Worm (Caenorhabditis elegans): Measurements from ENCODE around the gene nstp-6.

nstp-6 gene

DNA sequence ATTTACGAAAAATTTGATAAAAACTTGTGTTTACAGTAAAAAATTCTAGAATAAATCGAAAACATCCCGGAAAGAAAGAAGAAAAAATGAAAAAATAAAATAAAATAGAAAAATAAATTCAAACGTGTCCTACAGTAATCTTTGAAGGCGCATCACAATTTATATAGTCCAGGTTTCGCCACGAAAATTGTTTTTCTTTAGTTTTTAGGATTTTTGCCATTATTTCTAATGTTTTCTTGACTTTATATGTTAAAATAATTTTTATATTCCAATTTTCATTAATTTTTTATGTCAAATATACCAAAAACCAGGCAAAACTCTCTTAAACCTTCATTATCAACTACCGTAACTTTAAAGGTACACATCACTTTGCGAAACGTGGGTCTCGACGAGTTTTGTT, 29.8 kb downstream of the nstp-6 start (continued):
- no peak for TF ChIP-seq hlh-12 (tag; optimal IDR thresholded peaks at IDR 0.05)
- TF ChIP-seq nhr-27 (tag; optimal IDR thresholded peaks at IDR 0.05): no peak
- TF ChIP-seq lin-54 (GFP tag; optimal IDR thresholded peaks at IDR 0.05): peak; percentile 21
- TF ChIP-seq madf-8 (GFP tag; conservative IDR thresholded peaks at IDR 0.05): peak; percentile 53; the same call in 1 of the 2 replicates
- peak; percentile 84 for TF ChIP-seq xnd-1 (tag; optimal IDR thresholded peaks at IDR 0.05)
- TF ChIP-seq mxl-1 (tag; optimal IDR thresholded peaks at IDR 0.05): no peak
- TF ChIP-seq pha-4 (tag; optimal IDR thresholded peaks at IDR 0.05): no peak
- 0 out of 2 replicates have a peak, but pooled peaks have one; percentile 24 for TF ChIP-seq ceh-91 (GFP tag; IDR thresholded peaks at IDR 0.05)
- TF ChIP-seq snpc-1.3 (tag; optimal IDR thresholded peaks at IDR 0.05; ENCODE audit: insufficient read depth): peak; percentile 56
- no peak for TF ChIP-seq Y95B8A.8 (GFP tag; IDR thresholded peaks at IDR 0.05)
- no peak for TF ChIP-seq nhr-179 (tag; optimal IDR thresholded peaks at IDR 0.05)
- TF ChIP-seq snpc-1.1 (tag; optimal IDR thresholded peaks at IDR 0.05; ENCODE audit: insufficient read depth): peak; percentile 43
- TF ChIP-seq nhr-80 (tag; optimal IDR thresholded peaks at IDR 0.05): no peak
- peak; percentile 96 for TF ChIP-seq lsl-1 (GFP tag; optimal IDR thresholded peaks at IDR 0.05)
- no peak for TF ChIP-seq ets-4 (GFP tag; optimal IDR thresholded peaks at IDR 0.05)
- TF ChIP-seq ceh-100 (GFP tag; IDR thresholded peaks at IDR 0.05): no peak
- no peak for TF ChIP-seq F10E7.11 (tag; optimal IDR thresholded peaks at IDR 0.05)
- TF ChIP-seq C17E4.6 (GFP tag; IDR thresholded peaks at IDR 0.05): no peak
- no peak for TF ChIP-seq lin-40 (tag; optimal IDR thresholded peaks at IDR 0.05)
- TF ChIP-seq F57C9.4 (tag; optimal IDR thresholded peaks at IDR 0.05): no peak
- TF ChIP-seq ceh-79 (tag; optimal IDR thresholded peaks at IDR 0.05): no peak

DNA sequence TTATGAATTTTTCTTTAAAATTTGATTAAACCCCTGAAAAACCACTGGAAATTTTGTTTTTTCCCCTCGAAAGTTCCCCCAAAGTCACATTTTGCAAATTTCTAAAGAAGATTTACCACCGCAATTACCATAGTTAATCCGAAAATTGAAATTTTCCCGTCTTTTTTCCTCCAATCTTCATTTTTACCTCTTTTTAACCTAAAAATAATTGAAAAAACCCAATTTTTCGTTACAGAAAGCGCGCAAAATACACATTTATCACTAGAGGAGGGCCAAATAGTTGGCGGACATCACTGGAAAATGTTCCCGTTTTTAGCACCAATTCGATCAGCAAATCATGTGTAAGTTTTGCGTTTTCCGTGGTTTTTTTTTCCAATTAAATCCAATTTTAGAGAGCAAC, 30.8 kb downstream of the nstp-6 start, which contains the start of gene unc-33:
TSS of gene unc-33 (plus strand) at position 301 of the 400 bp plus-strand sequence.
- no peak for TF ChIP-seq K12H6.12 (tag; optimal IDR thresholded peaks at IDR 0.05)
- no peak for TF ChIP-seq unc-130 (GFP tag; optimal IDR thresholded peaks at IDR 0.05)
- no peak for TF ChIP-seq Y95B8A.8 (GFP tag; IDR thresholded peaks at IDR 0.05)
- no peak for TF ChIP-seq ztf-6 (GFP tag; IDR thresholded peaks at IDR 0.05)
- TF ChIP-seq madf-3 (GFP tag; IDR thresholded peaks at IDR 0.05): no peak
- no peak for TF ChIP-seq rcor-1 (GFP tag; IDR thresholded peaks at IDR 0.05)
- no peak for TF ChIP-seq aptf-2 (GFP tag; conservative IDR thresholded peaks at IDR 0.05)
- TF ChIP-seq repo-1 (tag; optimal IDR thresholded peaks at IDR 0.05): no peak
- no peak for TF ChIP-seq egrh-3 (GFP tag; IDR thresholded peaks at IDR 0.05)

DNA sequence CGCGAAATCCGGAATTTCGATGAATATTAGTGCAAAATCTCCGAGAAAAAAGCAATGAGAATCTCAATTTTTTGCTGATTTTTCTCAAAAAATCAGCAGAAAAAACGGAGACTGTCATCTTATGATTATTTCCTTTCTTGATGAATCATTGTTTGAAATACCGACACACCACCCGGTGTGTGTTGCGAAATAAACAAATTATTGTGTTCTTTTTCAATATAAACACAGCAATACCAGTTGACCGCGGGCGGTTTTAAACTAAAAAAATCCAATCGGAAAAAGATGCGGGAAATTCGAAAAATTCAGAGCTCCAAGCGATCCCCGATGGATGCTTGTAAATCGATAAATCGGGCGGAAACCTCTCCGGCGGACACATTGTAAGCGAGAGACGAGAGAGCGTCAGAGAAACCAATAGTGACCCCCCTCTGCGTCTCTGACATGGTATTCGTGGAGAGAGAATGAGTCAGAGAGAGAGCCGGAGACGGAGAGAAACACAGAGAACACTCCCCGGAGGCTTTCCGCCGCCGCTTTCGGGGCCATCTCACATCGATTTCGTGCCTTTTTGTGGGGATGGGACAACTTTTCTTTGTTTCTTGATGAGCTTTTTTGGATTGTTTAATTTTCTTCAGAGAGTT, 31.9 kb downstream of the nstp-6 start:
- peak; percentile 86 for TF ChIP-seq cebp-1 (GFP tag; IDR thresholded peaks at IDR 0.05)
- peak; percentile 96 for TF ChIP-seq cebp-1 (tag; optimal IDR thresholded peaks at IDR 0.05)
- peak; percentile 27; the same call in 1 of the 2 replicates for TF ChIP-seq madf-6 (GFP tag; IDR thresholded peaks at IDR 0.05)
- peak; percentile 22 for TF ChIP-seq nhr-80 (tag; optimal IDR thresholded peaks at IDR 0.05)
- TF ChIP-seq hmg-1.2 (GFP tag; IDR thresholded peaks at IDR 0.05): peak; percentile 71
- peak; percentile 96 for TF ChIP-seq zfh-2 (GFP tag; conservative IDR thresholded peaks at IDR 0.05)
- 0 out of 2 replicates have a peak, but pooled peaks have one; percentile 20 for TF ChIP-seq K11D2.4 (GFP tag; IDR thresholded peaks at IDR 0.05)
- peak; percentile 14 for TF ChIP-seq lin-40 (tag; optimal IDR thresholded peaks at IDR 0.05)
- TF ChIP-seq nhr-120 (GFP tag; IDR thresholded peaks at IDR 0.05): no peak
- peak; percentile 21 for TF ChIP-seq K12H6.12 (tag; optimal IDR thresholded peaks at IDR 0.05)
- no peak for TF ChIP-seq Y95B8A.8 (GFP tag; IDR thresholded peaks at IDR 0.05)
- 0 out of 2 replicates have a peak, but pooled peaks have one; percentile 34 for TF ChIP-seq B0336.3 (GFP tag; IDR thresholded peaks at IDR 0.05)
- no peak for TF ChIP-seq ekl-4 (GFP tag; IDR thresholded peaks at IDR 0.05)
- peak; percentile 17 for TF ChIP-seq tbp1 (GFP tag; optimal IDR thresholded peaks at IDR 0.05)
- no peak for TF ChIP-seq snpc-4 (GFP tag; optimal IDR thresholded peaks at IDR 0.05)
- TF ChIP-seq snpc-4 (tag; optimal IDR thresholded peaks at IDR 0.05): peak in 1 of 4 experiments; percentile 15
- TF ChIP-seq mcd-1 (GFP tag; IDR thresholded peaks at IDR 0.05): peak; percentile 46
- no peak for TF ChIP-seq hmg-20 (GFP tag; IDR thresholded peaks at IDR 0.05)
- TF ChIP-seq attf-5 (GFP tag; optimal IDR thresholded peaks at IDR 0.05): peak; percentile 74
- no peak for TF ChIP-seq Y53G8AR.9 (GFP tag; conservative IDR thresholded peaks at IDR 0.05)

All from whole organism, young adult.